Worm (Caenorhabditis elegans): Measurements from ENCODE around the gene F28H7.2.

The F28H7.2 gene

DNA sequence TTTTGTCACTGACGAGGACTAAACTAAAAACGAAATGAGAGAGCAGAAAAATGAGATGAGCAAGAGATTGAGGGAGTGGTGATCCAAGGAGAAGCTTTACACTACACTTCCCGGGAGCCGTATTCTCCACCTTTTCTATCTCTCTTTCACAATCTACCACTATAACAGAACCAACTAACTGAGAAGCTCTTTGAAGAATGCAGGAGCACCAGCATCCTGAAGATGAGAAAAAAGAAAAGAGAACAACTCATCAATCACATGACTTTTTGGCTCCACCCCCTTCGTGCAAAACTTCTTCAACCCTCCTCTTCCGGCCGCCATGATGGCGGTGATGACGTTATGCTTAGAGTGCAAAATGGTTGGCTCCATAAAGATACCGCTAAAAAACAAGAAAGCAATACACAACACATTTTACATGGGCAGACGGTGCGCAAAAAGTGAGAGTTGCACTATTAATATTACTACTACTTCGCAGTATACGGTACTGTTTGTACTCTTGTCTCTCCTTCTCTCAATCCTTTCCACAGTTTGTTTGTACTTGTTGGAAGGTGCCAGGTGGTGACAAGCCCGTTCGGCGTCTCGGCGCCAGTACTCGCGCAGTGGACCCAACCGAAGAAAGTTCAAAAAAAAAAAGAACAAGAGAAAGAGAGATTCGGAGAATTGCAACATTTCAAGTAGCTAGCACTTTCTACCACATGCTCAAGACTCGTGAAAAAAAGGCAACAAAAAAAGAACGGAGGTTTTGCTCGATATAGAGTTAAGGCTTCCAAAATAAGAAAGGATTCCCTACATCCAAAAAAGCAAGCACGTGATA lies 28.5 kb upstream of the F28H7.2 start:
- TF ChIP-seq flt-1 (GFP tag; IDR thresholded peaks at IDR 0.05) (no peak), ceh-36 (tag; optimal IDR thresholded peaks at IDR 0.05) (no peak), B0310.2 (tag; optimal IDR thresholded peaks at IDR 0.05) (no peak), ama-1 (optimal IDR thresholded peaks at IDR 0.05) (no peak), tra-4 (tag; optimal IDR thresholded peaks at IDR 0.05) (no peak), ceh-13 (GFP tag; optimal IDR thresholded peaks at IDR 0.05) (no peak), pes-1 (GFP tag; IDR thresholded peaks at IDR 0.05) (no peak), scrt-1 (GFP tag; IDR thresholded peaks at IDR 0.05) (no peak)

DNA sequence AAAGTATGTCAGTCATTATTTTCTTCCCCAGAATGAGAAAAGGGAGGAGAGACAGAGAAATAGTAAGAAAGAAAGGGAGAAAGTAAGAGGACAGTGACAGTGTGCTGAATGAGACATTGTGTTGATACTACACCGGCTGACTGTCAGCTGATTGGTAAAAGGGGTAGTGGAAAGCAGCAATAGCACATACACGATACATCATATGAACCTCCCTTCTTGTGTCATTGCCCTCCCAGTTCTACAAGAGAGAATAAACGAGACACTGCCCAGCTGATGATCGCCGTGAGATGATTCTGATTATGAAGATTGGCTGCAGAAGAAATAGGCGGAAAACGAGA lies 27.9 kb upstream of the F28H7.2 start:
- TF ChIP-seq ama-1 (optimal IDR thresholded peaks at IDR 0.05), result no peak
- TF ChIP-seq sea-1 (GFP tag; conservative IDR thresholded peaks at IDR 0.05), result 0 out of 2 replicates have a peak, but pooled peaks have one; percentile 13

DNA sequence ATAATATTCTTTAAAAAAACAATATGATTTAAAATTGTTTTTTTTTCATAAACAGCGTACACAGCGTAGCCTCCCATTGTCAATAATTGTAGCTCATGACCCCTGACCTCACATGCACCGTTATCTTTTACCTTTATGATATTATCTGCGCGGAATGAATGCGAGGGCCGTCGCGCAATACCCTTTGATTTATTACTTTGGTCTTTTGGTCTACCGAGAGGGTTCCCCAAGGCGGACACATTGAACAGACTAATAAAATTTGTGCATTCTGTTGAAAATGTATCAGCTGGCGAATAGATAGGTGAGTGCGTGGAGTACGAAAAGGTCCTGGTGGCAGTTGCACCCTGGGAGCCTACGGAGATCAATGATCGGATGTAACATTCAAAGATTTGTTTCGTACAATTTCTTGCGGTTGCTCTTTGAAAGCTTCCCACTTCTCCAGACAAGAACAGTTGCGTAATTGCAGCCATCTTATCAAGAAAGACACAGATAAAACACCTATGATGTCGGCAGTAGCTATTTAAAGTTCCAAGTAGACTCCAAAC lies 27.3 kb upstream of the F28H7.2 start:
- no peak for TF ChIP-seq tbx-11 (GFP tag; IDR thresholded peaks at IDR 0.05)
- TF ChIP-seq hmg-4 (GFP tag; optimal IDR thresholded peaks at IDR 0.05), result no peak
- no peak for TF ChIP-seq sea-1 (GFP tag; conservative IDR thresholded peaks at IDR 0.05)
- no peak for TF ChIP-seq tra-4 (tag; optimal IDR thresholded peaks at IDR 0.05)
- TF ChIP-seq hmbx-1 (tag; optimal IDR thresholded peaks at IDR 0.05), result no peak
- TF ChIP-seq ceh-13 (GFP tag; optimal IDR thresholded peaks at IDR 0.05), result no peak
- TF ChIP-seq aly-1 (tag; optimal IDR thresholded peaks at IDR 0.05), result no peak
- no peak for TF ChIP-seq scrt-1 (GFP tag; IDR thresholded peaks at IDR 0.05)
- TF ChIP-seq ama-1 (optimal IDR thresholded peaks at IDR 0.05), result no peak
- no peak for TF ChIP-seq ceh-36 (tag; optimal IDR thresholded peaks at IDR 0.05)
- no peak for TF ChIP-seq pes-1 (GFP tag; IDR thresholded peaks at IDR 0.05)
- no peak for TF ChIP-seq hnd-1 (tag; optimal IDR thresholded peaks at IDR 0.05)
- no peak for TF ChIP-seq F13C5.2 (tag; optimal IDR thresholded peaks at IDR 0.05)
- no peak for TF ChIP-seq tbx-37 (GFP tag; conservative IDR thresholded peaks at IDR 0.05)

DNA sequence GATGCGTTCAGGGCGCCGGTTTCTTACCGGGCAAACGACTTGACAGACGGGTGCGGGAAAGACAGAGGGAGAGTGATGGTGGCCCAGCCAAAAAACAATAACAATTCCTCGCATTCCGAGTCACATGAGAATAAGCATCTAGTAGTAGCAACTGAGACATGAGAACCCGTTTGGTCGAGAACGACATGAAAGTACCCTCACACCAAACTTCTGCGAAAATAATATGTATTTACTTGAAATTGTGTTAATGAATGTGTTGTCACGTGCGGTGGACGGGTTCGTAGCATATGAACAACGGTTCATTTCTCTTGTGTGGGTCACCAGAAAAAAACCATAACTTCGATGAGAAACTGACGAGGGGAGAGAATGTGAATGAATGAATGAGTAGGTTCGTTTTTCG lies 26.8 kb upstream of the F28H7.2 start:
- no peak for TF ChIP-seq hnd-1 (tag; optimal IDR thresholded peaks at IDR 0.05)
- no peak for TF ChIP-seq ceh-13 (GFP tag; optimal IDR thresholded peaks at IDR 0.05)
- no peak for TF ChIP-seq tbx-37 (GFP tag; conservative IDR thresholded peaks at IDR 0.05)
- TF ChIP-seq pes-1 (GFP tag; IDR thresholded peaks at IDR 0.05), result no peak
- TF ChIP-seq aly-1 (tag; optimal IDR thresholded peaks at IDR 0.05), result no peak
- TF ChIP-seq flt-1 (GFP tag; IDR thresholded peaks at IDR 0.05), result no peak
- TF ChIP-seq tra-4 (tag; optimal IDR thresholded peaks at IDR 0.05), result no peak

DNA sequence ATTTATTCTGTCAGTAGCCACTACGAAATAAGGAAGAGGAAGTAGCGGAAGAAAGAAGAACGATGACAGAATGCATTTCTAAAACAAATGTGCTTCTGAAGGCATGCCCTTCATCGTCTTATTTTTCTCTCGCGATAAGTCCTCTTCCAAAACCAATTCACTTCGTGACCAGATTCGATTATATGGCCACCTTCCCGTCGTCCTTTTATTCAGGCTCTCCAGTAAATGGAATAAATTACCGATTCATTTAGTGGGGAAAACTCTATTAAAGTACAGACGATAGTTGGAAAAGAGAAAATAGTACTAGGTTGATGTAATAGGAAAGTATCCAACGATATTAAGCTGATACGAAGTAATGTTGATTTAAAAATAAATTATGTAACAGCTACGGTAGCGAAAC lies 26.4 kb upstream of the F28H7.2 start:
- no peak for TF ChIP-seq tbx-37 (GFP tag; conservative IDR thresholded peaks at IDR 0.05)
- no peak for TF ChIP-seq tbx-11 (GFP tag; IDR thresholded peaks at IDR 0.05)
- TF ChIP-seq ama-1 (optimal IDR thresholded peaks at IDR 0.05), result no peak
- no peak for TF ChIP-seq aly-1 (tag; optimal IDR thresholded peaks at IDR 0.05)
- no peak for TF ChIP-seq ceh-36 (tag; optimal IDR thresholded peaks at IDR 0.05)
- no peak for TF ChIP-seq hmbx-1 (tag; optimal IDR thresholded peaks at IDR 0.05)
- no peak for TF ChIP-seq hmg-4 (GFP tag; optimal IDR thresholded peaks at IDR 0.05)
- TF ChIP-seq ceh-13 (GFP tag; optimal IDR thresholded peaks at IDR 0.05), result no peak
- TF ChIP-seq scrt-1 (GFP tag; IDR thresholded peaks at IDR 0.05), result no peak
- TF ChIP-seq F13C5.2 (tag; optimal IDR thresholded peaks at IDR 0.05), result no peak

DNA sequence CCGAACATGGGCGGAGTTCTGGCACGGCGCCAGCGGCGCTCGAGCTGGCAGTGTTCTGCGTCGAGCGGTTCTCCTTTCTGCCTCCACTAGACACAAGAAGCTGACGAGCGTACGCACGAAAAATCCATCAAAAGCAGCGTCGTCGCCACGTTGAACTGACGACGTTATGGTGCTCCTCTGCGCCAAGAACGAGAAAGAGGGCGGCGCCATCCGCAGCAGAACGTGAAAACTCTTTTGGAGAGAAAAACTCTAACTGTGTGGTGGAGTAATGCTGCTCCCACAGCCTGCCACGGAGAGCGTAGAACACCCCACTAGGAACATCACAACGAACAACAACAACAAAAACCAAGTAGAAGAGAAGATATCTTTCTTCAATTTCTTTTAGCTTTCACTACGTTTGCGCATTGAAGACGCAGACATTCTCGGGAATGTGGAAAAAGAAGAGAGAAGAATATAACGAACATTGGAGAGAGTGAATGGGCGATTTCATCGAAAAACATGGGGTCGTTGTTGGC lies 25.7 kb upstream of the F28H7.2 start:
- 0 out of 2 replicates have a peak, but pooled peaks have one; percentile 36 for TF ChIP-seq scrt-1 (GFP tag; IDR thresholded peaks at IDR 0.05)
- TF ChIP-seq tbx-11 (GFP tag; IDR thresholded peaks at IDR 0.05), result no peak
- no peak for TF ChIP-seq hmg-4 (GFP tag; optimal IDR thresholded peaks at IDR 0.05)
- no peak for TF ChIP-seq ceh-36 (tag; optimal IDR thresholded peaks at IDR 0.05)
- no peak for TF ChIP-seq sea-1 (GFP tag; conservative IDR thresholded peaks at IDR 0.05)
- TF ChIP-seq hmbx-1 (tag; optimal IDR thresholded peaks at IDR 0.05), result no peak

DNA sequence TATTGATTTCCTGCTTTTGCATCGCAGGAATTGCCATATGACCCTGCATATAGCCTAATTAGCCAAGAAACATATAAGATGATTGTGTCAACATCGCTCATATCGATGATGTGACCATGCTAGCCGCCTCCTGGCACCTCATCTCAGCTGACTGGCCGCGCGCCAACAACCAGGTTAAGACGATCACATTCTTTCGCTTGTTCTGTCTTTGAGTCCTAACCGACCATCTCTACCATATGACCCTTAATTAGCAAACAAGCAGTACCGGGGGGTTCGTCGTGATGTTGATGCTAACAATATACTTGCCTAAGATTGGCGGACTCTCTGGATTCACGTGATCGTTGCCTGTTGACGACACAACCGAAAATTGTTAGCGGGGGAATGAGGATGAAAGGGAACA lies 25.1 kb upstream of the F28H7.2 start:
- TF ChIP-seq F13C5.2 (tag; optimal IDR thresholded peaks at IDR 0.05) (no peak), flt-1 (GFP tag; IDR thresholded peaks at IDR 0.05) (no peak), ceh-13 (GFP tag; optimal IDR thresholded peaks at IDR 0.05) (no peak), scrt-1 (GFP tag; IDR thresholded peaks at IDR 0.05) (no peak), hmg-4 (GFP tag; optimal IDR thresholded peaks at IDR 0.05) (no peak), pes-1 (GFP tag; IDR thresholded peaks at IDR 0.05) (no peak), tbx-37 (GFP tag; conservative IDR thresholded peaks at IDR 0.05) (no peak), ama-1 (optimal IDR thresholded peaks at IDR 0.05) (no peak)

DNA sequence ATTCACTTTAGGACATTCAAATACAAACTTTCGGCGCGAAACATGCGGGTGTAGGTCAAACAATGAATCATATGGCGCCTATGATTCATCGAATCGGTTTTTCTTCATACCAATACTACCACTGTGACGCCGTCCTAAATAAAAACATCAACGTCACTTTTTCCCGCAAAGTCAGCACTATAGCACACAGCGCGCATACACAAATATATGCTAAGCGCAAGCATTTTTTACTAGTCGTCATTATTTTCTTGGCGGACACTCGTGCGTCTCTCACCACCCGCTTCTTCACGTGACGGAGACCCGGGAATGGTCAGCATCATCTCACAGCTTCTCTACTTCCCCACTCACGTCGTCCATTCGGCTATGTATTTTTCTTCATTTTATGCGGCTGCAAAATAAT lies 24.5 kb upstream of the F28H7.2 start:
- TF ChIP-seq ama-1 (optimal IDR thresholded peaks at IDR 0.05) (no peak), ets-7 (tag; optimal IDR thresholded peaks at IDR 0.05) (no peak), pes-1 (GFP tag; IDR thresholded peaks at IDR 0.05) (no peak), hnd-1 (tag; optimal IDR thresholded peaks at IDR 0.05) (no peak), scrt-1 (GFP tag; IDR thresholded peaks at IDR 0.05) (no peak), aly-1 (tag; optimal IDR thresholded peaks at IDR 0.05) (no peak), hmg-4 (GFP tag; optimal IDR thresholded peaks at IDR 0.05) (no peak), tra-4 (tag; optimal IDR thresholded peaks at IDR 0.05) (no peak), flt-1 (GFP tag; IDR thresholded peaks at IDR 0.05) (no peak), tbx-11 (GFP tag; IDR thresholded peaks at IDR 0.05) (no peak), B0310.2 (tag; optimal IDR thresholded peaks at IDR 0.05) (no peak), ceh-13 (GFP tag; optimal IDR thresholded peaks at IDR 0.05) (no peak), ceh-36 (tag; optimal IDR thresholded peaks at IDR 0.05) (no peak), sea-1 (GFP tag; conservative IDR thresholded peaks at IDR 0.05) (no peak)
